Fruit fly (Drosophila melanogaster) S2 (cell line): ENCODE measurements around the gene Tcs3.

Experiments
- CG8478 ChIP-seq: fragments of >200 bp; optimal IDR thresholded peaks from 2 replicates; lab custom pipeline; 2018
- CTCF ChIP-seq, 2 experiments: fragments of >200 bp; optimal IDR thresholded peaks; 2 replicates each; lab custom pipeline; 2018

dm6 chr3L:16317724-16318123, 34.1 kb upstream of the Tcs3 start, which contains the start of gene Nplp3:
- TF ChIP-seq CG8478 (lab: Kevin White, UChicago), result no peak
- no peak for TF ChIP-seq CTCF (optimal IDR thresholded peaks at IDR 0.05; lab: Kevin White, UChicago)
